Worm (Caenorhabditis elegans): ENCODE results near the gene F11G11.13.

The F11G11.13 gene

DNA sequence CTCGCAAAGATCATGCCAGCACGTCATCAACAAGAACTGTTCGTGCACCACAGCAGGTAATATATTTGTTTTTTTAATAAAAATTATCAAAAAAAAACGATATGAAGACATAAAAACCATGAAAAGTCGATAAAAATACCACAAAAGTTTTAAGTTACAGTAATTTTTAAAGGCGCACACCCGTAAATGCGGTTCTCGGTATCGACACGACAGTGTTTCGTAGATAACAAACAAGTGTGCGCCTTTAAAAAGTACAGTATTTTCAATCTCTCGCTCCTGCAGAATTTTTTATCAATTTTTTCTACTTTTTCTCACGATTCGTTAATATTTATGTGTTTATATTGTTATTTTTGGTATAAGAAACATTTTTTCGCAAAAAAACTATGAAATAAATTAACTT, 29.4 kb upstream of the F11G11.13 start:
- TF ChIP-seq unc-39 (tag; optimal IDR thresholded peaks at IDR 0.05) (no peak), ZK546.5 (tag; optimal IDR thresholded peaks at IDR 0.05) (no peak), hmg-11 (tag; optimal IDR thresholded peaks at IDR 0.05) (no peak), ceh-16 (tag; optimal IDR thresholded peaks at IDR 0.05) (no peak), ceh-82 (tag; optimal IDR thresholded peaks at IDR 0.05) (no peak), snpc-4 (tag; optimal IDR thresholded peaks at IDR 0.05) (no peak), jun-1 (tag; optimal IDR thresholded peaks at IDR 0.05) (no peak), skn-1 (tag; optimal IDR thresholded peaks at IDR 0.05) (no peak), daf-12 (tag; optimal IDR thresholded peaks at IDR 0.05) (no peak), ceh-9 (tag; optimal IDR thresholded peaks at IDR 0.05) (no peak), lsy-12 (tag; optimal IDR thresholded peaks at IDR 0.05) (no peak), nhr-11 (tag; optimal IDR thresholded peaks at IDR 0.05) (no peak), ztf-11 (tag; optimal IDR thresholded peaks at IDR 0.05) (no peak), mml-1 (tag; optimal IDR thresholded peaks at IDR 0.05) (no peak), mdl-1 (tag; optimal IDR thresholded peaks at IDR 0.05) (no peak), sea-2 (GFP tag; optimal IDR thresholded peaks at IDR 0.05) (no peak)

DNA sequence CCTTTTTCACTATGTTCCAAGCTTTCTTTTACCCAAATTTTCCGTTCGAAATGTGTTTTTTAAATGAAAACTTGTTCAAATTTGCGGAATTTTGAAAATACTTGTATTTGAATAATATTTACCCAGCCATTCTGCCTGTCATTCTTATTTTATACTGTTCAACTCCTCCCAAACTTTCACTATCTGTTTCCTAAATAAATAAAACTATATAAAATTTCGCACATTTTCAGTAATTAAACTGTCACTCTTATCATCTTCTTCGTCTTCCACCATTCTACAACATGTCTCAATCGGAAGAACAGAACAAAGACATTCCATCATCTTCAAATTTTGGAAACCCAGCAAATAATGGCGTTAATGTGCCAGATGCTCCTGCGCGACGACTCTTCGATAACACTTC, 28.8 kb upstream of the F11G11.13 start, which contains the start of gene btbd-10:
Gene btbd-10, plus strand, starts transcription at position 231 of the 400 bp plus-strand sequence.
- peak; percentile 75 for TF ChIP-seq elt-2 (tag; optimal IDR thresholded peaks at IDR 0.05)
- no peak for TF ChIP-seq nhr-12 (tag; optimal IDR thresholded peaks at IDR 0.05)

DNA sequence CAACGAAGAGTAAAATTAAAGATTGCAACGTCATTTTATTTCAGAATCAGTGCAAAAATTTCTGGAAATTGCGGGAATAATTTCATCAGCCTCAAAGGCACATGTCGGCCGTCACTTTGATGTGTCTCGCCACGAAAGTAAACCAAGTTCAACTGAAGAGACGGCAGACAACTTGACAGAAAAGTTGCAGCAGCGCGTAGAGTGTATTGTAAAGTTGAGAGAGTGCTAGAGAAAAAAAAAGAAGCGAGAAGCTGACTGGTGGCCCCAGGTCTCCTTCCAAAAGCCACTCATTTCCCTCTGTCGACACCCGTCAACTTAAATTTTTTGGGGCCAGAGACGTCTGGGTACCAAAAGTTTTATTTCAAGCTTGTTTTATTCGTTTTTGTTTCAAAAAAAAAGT, 28.3 kb upstream of the F11G11.13 start:
- TF ChIP-seq pha-4 (tag; optimal IDR thresholded peaks at IDR 0.05) (peak; percentile 84), ztf-4 (tag; optimal IDR thresholded peaks at IDR 0.05) (no peak), fos-1 (tag; optimal IDR thresholded peaks at IDR 0.05) (no peak), nhr-76 (tag; optimal IDR thresholded peaks at IDR 0.05) (no peak), nhr-23 (tag; optimal IDR thresholded peaks at IDR 0.05) (peak; percentile 47), skn-1 (tag; optimal IDR thresholded peaks at IDR 0.05) (peak; percentile 70), nhr-25 (tag; optimal IDR thresholded peaks at IDR 0.05) (peak; percentile 79), fkh-10 (GFP tag; optimal IDR thresholded peaks at IDR 0.05) (peak; percentile 46), ceh-28 (tag; optimal IDR thresholded peaks at IDR 0.05) (peak; percentile 36), elt-1 (tag; optimal IDR thresholded peaks at IDR 0.05) (no peak), ama-1 (optimal IDR thresholded peaks at IDR 0.05) (no peak), jun-1 (tag; optimal IDR thresholded peaks at IDR 0.05) (peak; percentile 56), unc-62 (GFP tag; optimal IDR thresholded peaks at IDR 0.05) (peak; percentile 37), unc-39 (tag; optimal IDR thresholded peaks at IDR 0.05) (no peak), nhr-77 (tag; optimal IDR thresholded peaks at IDR 0.05) (no peak), egl-5 (tag; optimal IDR thresholded peaks at IDR 0.05) (peak; percentile 78), mdl-1 (tag; optimal IDR thresholded peaks at IDR 0.05) (no peak), elt-2 (tag; optimal IDR thresholded peaks at IDR 0.05) (peak; percentile 68), ceh-9 (tag; optimal IDR thresholded peaks at IDR 0.05) (no peak), elt-3 (tag; optimal IDR thresholded peaks at IDR 0.05) (no peak), ceh-82 (tag; optimal IDR thresholded peaks at IDR 0.05) (no peak), nhr-67 (tag; optimal IDR thresholded peaks at IDR 0.05) (no peak), lin-39 (tag; optimal IDR thresholded peaks at IDR 0.05) (peak; percentile 68), ztf-11 (tag; optimal IDR thresholded peaks at IDR 0.05) (no peak), ceh-16 (tag; optimal IDR thresholded peaks at IDR 0.05) (no peak), nhr-28 (tag; optimal IDR thresholded peaks at IDR 0.05) (no peak), zag-1 (tag; optimal IDR thresholded peaks at IDR 0.05) (no peak), pqm-1 (tag; optimal IDR thresholded peaks at IDR 0.05) (peak; percentile 50), nfya-1 (tag; optimal IDR thresholded peaks at IDR 0.05; ENCODE audit: insufficient read depth) (peak; percentile 96), ZK546.5 (tag; optimal IDR thresholded peaks at IDR 0.05) (no peak), egl-27 (tag; optimal IDR thresholded peaks at IDR 0.05) (peak; percentile 18), aly-2 (tag; optimal IDR thresholded peaks at IDR 0.05) (no peak), daf-12 (tag; optimal IDR thresholded peaks at IDR 0.05) (no peak), nhr-12 (tag; optimal IDR thresholded peaks at IDR 0.05) (no peak), R02D3.7 (tag; optimal IDR thresholded peaks at IDR 0.05) (no peak), fkh-2 (tag; optimal IDR thresholded peaks at IDR 0.05) (no peak), hmg-11 (tag; optimal IDR thresholded peaks at IDR 0.05) (peak; percentile 83), nhr-237 (tag; optimal IDR thresholded peaks at IDR 0.05) (no peak), tbx-2 (tag; optimal IDR thresholded peaks at IDR 0.05) (no peak), mml-1 (tag; optimal IDR thresholded peaks at IDR 0.05) (no peak), eor-1 (tag; optimal IDR thresholded peaks at IDR 0.05) (no peak), nhr-43 (tag; optimal IDR thresholded peaks at IDR 0.05; ENCODE audit: poor library complexity, severe bottlenecking) (no peak), nhr-11 (tag; optimal IDR thresholded peaks at IDR 0.05) (no peak), lin-15B (tag; optimal IDR thresholded peaks at IDR 0.05) (peak; percentile 87), lsy-12 (tag; optimal IDR thresholded peaks at IDR 0.05) (no peak), snpc-4 (tag; optimal IDR thresholded peaks at IDR 0.05) (peak; percentile 77), sea-2 (GFP tag; optimal IDR thresholded peaks at IDR 0.05) (no peak)

Data from whole organism, L3 larva.